Fruit fly (Drosophila melanogaster) whole organism, embryonic: Measurements from ENCODE around the gene cyr.

Experiments
- BEAF-32 ChIP-seq: fragments of 200-800 bp; sonication (Bioruptor generic); optimal IDR thresholded peaks from 3 replicates; lab custom pipeline; 2017; ENCODE audit warnings: missing biosample characterization, missing genetic modification characterization, mild to moderate bottlenecking, moderate library complexity, missing genetic modification reagents
- CG10267 ChIP-seq: fragments of 200-800 bp; sonication (Bioruptor generic); optimal IDR thresholded peaks from 2 replicates; lab custom pipeline; 2018; ENCODE audit warnings: missing biosample characterization, mild to moderate bottlenecking, missing genetic modification characterization, moderate library complexity
- CG10462 ChIP-seq: fragments of 200-800 bp; sonication (Bioruptor generic); optimal IDR thresholded peaks from 2 replicates; lab custom pipeline; 2016; ENCODE audit warnings: missing biosample characterization, missing genetic modification characterization
- CG14710 ChIP-seq: fragments of 200-800 bp; sonication (Bioruptor generic); optimal IDR thresholded peaks from 3 replicates; lab custom pipeline; 2019; ENCODE audit warnings: missing biosample characterization, mild to moderate bottlenecking, missing genetic modification characterization, moderate library complexity
- CG15011 ChIP-seq: fragments of 200-800 bp; sonication (Bioruptor generic); optimal IDR thresholded peaks from 3 replicates; lab custom pipeline; 2018; ENCODE audit warnings: missing biosample characterization, mild to moderate bottlenecking, missing genetic modification characterization
- CG15514 ChIP-seq: fragments of 200-800 bp; sonication (Bioruptor generic); optimal IDR thresholded peaks from 3 replicates; lab custom pipeline; 2017; ENCODE audit warnings: missing biosample characterization, missing genetic modification characterization, mild to moderate bottlenecking, moderate library complexity, missing genetic modification reagents
- CG1792 ChIP-seq: fragments of 200-800 bp; sonication (Bioruptor generic); optimal IDR thresholded peaks from 2 replicates; lab custom pipeline; 2016; ENCODE audit warnings: missing biosample characterization, missing genetic modification characterization
- CG18011 ChIP-seq: fragments of 200-800 bp; sonication (Bioruptor generic); optimal IDR thresholded peaks from 2 replicates; lab custom pipeline; 2017; ENCODE audit warnings: missing biosample characterization, missing genetic modification characterization, mild to moderate bottlenecking, moderate library complexity, missing genotype
- CG2116 ChIP-seq: fragments of 200-800 bp; sonication (Bioruptor generic); optimal IDR thresholded peaks from 3 replicates; lab custom pipeline; 2018; ENCODE audit warnings: missing biosample characterization, mild to moderate bottlenecking, missing genetic modification characterization
- CG32767 ChIP-seq: fragments of 200-800 bp; sonication (Bioruptor generic); IDR thresholded peaks from 2 replicates; pipeline ENCODE4 v1.3.6; 2022; ENCODE audit warnings: missing biosample characterization, missing genetic modification characterization
- CG4617 ChIP-seq: fragments of 200-800 bp; sonication (Bioruptor generic); optimal IDR thresholded peaks from 3 replicates; lab custom pipeline; 2016; ENCODE audit warnings: missing biosample characterization, missing genetic modification characterization, borderline replicate concordance
- CG4707 ChIP-seq: fragments of 200-800 bp; sonication (Bioruptor generic); optimal IDR thresholded peaks from 2 replicates; lab custom pipeline; 2018; ENCODE audit warnings: missing biosample characterization, mild to moderate bottlenecking, missing genetic modification characterization, moderate library complexity
- CG6683 ChIP-seq: fragments of 200-800 bp; sonication (Bioruptor generic); optimal IDR thresholded peaks from 2 replicates; lab custom pipeline; 2017; ENCODE audit warnings: missing biosample characterization, mild to moderate bottlenecking, missing genetic modification characterization, missing genetic modification reagents
- CTCF ChIP-seq: fragments of 200-800 bp; sonication (Bioruptor generic); optimal IDR thresholded peaks from 2 replicates; lab custom pipeline; 2017; ENCODE audit warnings: missing biosample characterization, mild to moderate bottlenecking, missing genetic modification characterization, moderate library complexity
- Camta ChIP-seq: fragments of 200-800 bp; sonication (Bioruptor generic); optimal IDR thresholded peaks from 2 replicates; lab custom pipeline; 2016; ENCODE audit warnings: missing biosample characterization, missing genetic modification characterization
- Dll ChIP-seq: fragments of 200-800 bp; sonication (Bioruptor generic); IDR thresholded peaks from 4 replicates; pipeline ENCODE4 v1.3.6; 2022; ENCODE audit warnings: missing biosample characterization, missing genetic modification characterization; ENCODE audit not compliant: partially characterized antibody
- Dp ChIP-seq: fragments of 200-800 bp; sonication (Bioruptor generic); optimal IDR thresholded peaks from 2 replicates; lab custom pipeline; 2018; ENCODE audit warnings: missing biosample characterization, mild to moderate bottlenecking, missing genetic modification characterization, moderate library complexity
- Dref ChIP-seq: fragments of 200-800 bp; sonication (Bioruptor generic); IDR thresholded peaks from 2 replicates; pipeline ENCODE4 v1.3.6; 2022; ENCODE audit warnings: missing biosample characterization, missing genetic modification characterization
- E2f2 ChIP-seq: fragments of 200-800 bp; sonication (Bioruptor generic); IDR thresholded peaks from 2 replicates; pipeline ENCODE4 v1.3.6; 2022; ENCODE audit warnings: missing biosample characterization, missing genetic modification characterization
- HLH4C ChIP-seq: fragments of 200-800 bp; sonication (Bioruptor generic); IDR thresholded peaks from 3 replicates; pipeline ENCODE4 v1.3.6; 2022; ENCODE audit warnings: missing biosample characterization, missing genetic modification characterization; ENCODE audit not compliant: partially characterized antibody
- MBD-R2 ChIP-seq: fragments of 200-800 bp; sonication (Bioruptor generic); IDR thresholded peaks from 2 replicates; pipeline ENCODE4 v1.3.6; 2022; ENCODE audit warnings: missing biosample characterization, missing genetic modification characterization
- MESR4 ChIP-seq: fragments of 200-800 bp; sonication (Bioruptor generic); optimal IDR thresholded peaks from 2 replicates; lab custom pipeline; 2018; ENCODE audit warnings: missing biosample characterization, mild to moderate bottlenecking, missing genetic modification characterization, moderate library complexity
- Med ChIP-seq: fragments of 200-800 bp; sonication (Bioruptor generic); peaks from one replicate; lab custom pipeline; 2016; ENCODE audit warnings: missing biosample characterization, missing genetic modification characterization, mild to moderate bottlenecking, inconsistent platforms, moderate library complexity
- Myb ChIP-seq: fragments of 200-800 bp; sonication (Bioruptor generic); optimal IDR thresholded peaks from 2 replicates; lab custom pipeline; 2016; ENCODE audit warnings: missing biosample characterization, missing genetic modification characterization
- PHDP ChIP-seq: fragments of 200-800 bp; sonication (Bioruptor generic); optimal IDR thresholded peaks from 3 replicates; lab custom pipeline; 2018; ENCODE audit warnings: missing biosample characterization, mild to moderate bottlenecking, missing genetic modification characterization, moderate library complexity
- Pdp1 ChIP-seq, 2 experiments: fragments of 200-800 bp; sonication (Bioruptor generic); optimal IDR thresholded peaks; 3 replicates each; lab custom pipeline; 2016; ENCODE audit warnings: missing biosample characterization in 2 of 2, missing genetic modification characterization in 2 of 2, mild to moderate bottlenecking in 1 of 2, moderate library complexity in 1 of 2
- Taf1 ChIP-seq: fragments of 200-800 bp; sonication (Bioruptor generic); IDR thresholded peaks from 2 replicates; pipeline ENCODE4 v1.3.6; 2022; ENCODE audit warnings: missing biosample characterization, missing genetic modification characterization
- Tbp ChIP-seq: fragments of >200 bp; optimal IDR thresholded peaks from 2 replicates; lab custom pipeline; 2018; ENCODE audit warnings: missing biosample characterization, missing genetic modification characterization
- amos ChIP-seq: fragments of 200-800 bp; sonication (Bioruptor generic); IDR thresholded peaks from 2 replicates; pipeline ENCODE4 v1.3.6; 2022; ENCODE audit warnings: missing biosample characterization, missing genetic modification characterization; ENCODE audit not compliant: partially characterized antibody
- bbx ChIP-seq: fragments of 200-800 bp; sonication (Bioruptor generic); IDR thresholded peaks from 2 replicates; pipeline ENCODE4 v1.3.6; 2022; ENCODE audit warnings: missing biosample characterization, missing genetic modification characterization; ENCODE audit not compliant: partially characterized antibody
- caup ChIP-seq: fragments of 200-800 bp; sonication (Bioruptor generic); optimal IDR thresholded peaks from 3 replicates; lab custom pipeline; 2017; ENCODE audit warnings: missing biosample characterization, mild to moderate bottlenecking, missing genetic modification characterization, moderate library complexity; ENCODE audit not compliant: severe bottlenecking
- gfzf ChIP-seq: fragments of 200-800 bp; sonication (Bioruptor generic); optimal IDR thresholded peaks from 2 replicates; lab custom pipeline; 2016; ENCODE audit warnings: missing biosample characterization, mild to moderate bottlenecking, missing genetic modification characterization, moderate library complexity
- hbn ChIP-seq: fragments of 200-800 bp; sonication (Bioruptor generic); IDR thresholded peaks from 2 replicates; pipeline ENCODE4 v1.3.6; 2022; ENCODE audit warnings: missing biosample characterization, missing genetic modification characterization; ENCODE audit not compliant: partially characterized antibody
- hth ChIP-seq: fragments of >200 bp; optimal IDR thresholded peaks from 2 replicates; lab custom pipeline; 2017; ENCODE audit warnings: inconsistent platforms
- insv ChIP-seq, 2 experiments: fragments of 200-800 bp; sonication (Bioruptor generic); optimal IDR thresholded peaks; 3 replicates each; lab custom pipeline; 2016 to 2018; ENCODE audit warnings: missing biosample characterization in 2 of 2, missing genetic modification characterization in 2 of 2
- lab ChIP-seq: fragments of 200-800 bp; sonication (Bioruptor generic); optimal IDR thresholded peaks from 3 replicates; lab custom pipeline; 2017; ENCODE audit warnings: missing biosample characterization, missing genetic modification characterization, mild to moderate bottlenecking, moderate library complexity, missing genetic modification reagents
- onecut ChIP-seq: fragments of 200-800 bp; sonication (Bioruptor generic); IDR thresholded peaks from 2 replicates; pipeline ENCODE4 v1.3.6; 2022; ENCODE audit warnings: missing biosample characterization, missing genetic modification characterization
- phol ChIP-seq: fragments of 200-800 bp; sonication (Bioruptor generic); optimal IDR thresholded peaks from 3 replicates; lab custom pipeline; 2018; ENCODE audit warnings: missing biosample characterization, mild to moderate bottlenecking, missing genetic modification characterization, moderate library complexity
- pita ChIP-seq: fragments of 200-800 bp; sonication (Bioruptor generic); optimal IDR thresholded peaks from 2 replicates; lab custom pipeline; 2017; ENCODE audit warnings: missing biosample characterization, mild to moderate bottlenecking, missing genetic modification characterization
- pzg ChIP-seq: fragments of 200-800 bp; sonication (Bioruptor generic); optimal IDR thresholded peaks from 3 replicates; lab custom pipeline; 2018; ENCODE audit warnings: missing biosample characterization, mild to moderate bottlenecking, missing genetic modification characterization, moderate library complexity
- sens ChIP-seq: fragments of 200-800 bp; sonication (Bioruptor generic); peaks from one replicate; lab custom pipeline; 2016; ENCODE audit warnings: missing biosample characterization, missing genetic modification characterization
- sens-2 ChIP-seq: fragments of 200-800 bp; sonication (Bioruptor generic); IDR thresholded peaks from 2 replicates; pipeline ENCODE4 v1.3.6; 2022; ENCODE audit warnings: missing biosample characterization, missing genetic modification characterization
- stc ChIP-seq: fragments of 200-800 bp; sonication (Bioruptor generic); IDR thresholded peaks from 2 replicates; pipeline ENCODE4 v1.3.6; 2022; ENCODE audit warnings: missing biosample characterization, missing genetic modification characterization
- trem ChIP-seq: fragments of 200-800 bp; optimal IDR thresholded peaks from 3 replicates; lab custom pipeline; 2019; ENCODE audit warnings: missing biosample characterization, mild to moderate bottlenecking, missing genetic modification characterization, moderate library complexity

Gene cyr

dm6 chrX:8152077-8152476 is 16.6 kb upstream of the cyr start, which contains the start of gene Gbeta5:
TSS of gene Gbeta5 (minus strand) at chrX:8152275.
- TF ChIP-seq insv (GFP tag; optimal IDR thresholded peaks at IDR 0.05; lab: Kevin White, UChicago) (peak in 1 of 2 experiments; percentile 83), stc (GFP tag; lab: Robert Waterston, UW) (no peak), bbx (GFP tag; lab: Robert Waterston, UW) (peak; percentile 14; the same call in 1 of the 2 replicates), CG14710 (tag; lab: Kevin White, UChicago) (peak; percentile 17), CG4707 (GFP tag; lab: Kevin White, UChicago) (no peak), lab (GFP tag; lab: Kevin White, UChicago) (no peak), CG10462 (GFP tag; lab: Kevin White, UChicago) (peak; percentile 17), sens (GFP tag; lab: Kevin White, UChicago) (peak; percentile 15), MBD-R2 (GFP tag; lab: Robert Waterston, UW) (0 out of 2 replicates have a peak, but pooled peaks have one; percentile 8), onecut (GFP tag; lab: Robert Waterston, UW) (peak; percentile 53), MESR4 (peak; percentile 66), hbn (GFP tag; lab: Robert Waterston, UW) (no peak), CG1792 (GFP tag; lab: Kevin White, UChicago) (no peak), Dref (peak; percentile 49), CG32767 (peak; percentile 70; the same call in 1 of the 2 replicates), Dll (GFP tag; lab: Robert Waterston, UW) (no peak)
- TF ChIP-seq, all 482 proteins: peak for 10

- TF ChIP-seq CG15011 (GFP tag; lab: Kevin White, UChicago) (no peak), CG6683 (GFP tag; lab: Kevin White, UChicago) (no peak), Med (peak; percentile 0), pita (GFP tag; lab: Kevin White, UChicago) (peak; percentile 51), gfzf (GFP tag; lab: Kevin White, UChicago) (peak; percentile 17), CTCF (GFP tag; lab: Kevin White, UChicago) (peak; percentile 22), CG18011 (GFP tag; lab: Kevin White, UChicago) (peak; percentile 23), trem (peak; percentile 30), Myb (GFP tag; lab: Kevin White, UChicago) (peak; percentile 3), sens (GFP tag; lab: Kevin White, UChicago) (peak; percentile 86), Tbp (GFP tag; lab: Kevin White, UChicago) (no peak), CG14710 (tag; lab: Kevin White, UChicago) (peak; percentile 33), hth (no peak), E2f2 (peak; percentile 70), PHDP (tag; lab: Kevin White, UChicago) (no peak), CG15514 (GFP tag; lab: Kevin White, UChicago) (peak; percentile 67), MBD-R2 (GFP tag; lab: Robert Waterston, UW) (peak; percentile 61; the same call in 1 of the 2 replicates), Dref (peak; percentile 66), sens-2 (GFP tag; lab: Robert Waterston, UW) (peak; percentile 51), phol (tag; lab: Kevin White, UChicago) (peak; percentile 3), CG4617 (GFP tag; lab: Kevin White, UChicago) (peak; percentile 37), insv (GFP tag; optimal IDR thresholded peaks at IDR 0.05; lab: Kevin White, UChicago) (peak in 1 of 2 experiments; percentile 10), BEAF-32 (peak; percentile 23), Dp (GFP tag; lab: Kevin White, UChicago) (peak; percentile 55), Camta (GFP tag; lab: Kevin White, UChicago) (no peak), CG10267 (peak; percentile 31), Pdp1 (GFP tag; optimal IDR thresholded peaks at IDR 0.05; lab: Kevin White, UChicago) (no peak), caup (GFP tag; lab: Kevin White, UChicago) (no peak), amos (GFP tag; lab: Robert Waterston, UW) (peak; percentile 32; the same call in 1 of the 2 replicates), HLH4C (GFP tag; lab: Robert Waterston, UW) (0 out of 3 replicates have a peak, but pooled peaks have one; percentile 34), pzg (GFP tag; lab: Kevin White, UChicago) (peak; percentile 41), CG2116 (GFP tag; lab: Kevin White, UChicago) (peak; percentile 30), Taf1 (GFP tag; lab: Robert Waterston, UW) (no peak)
Observed at dm6 chrX:8148556-8148955, 13.0 kb upstream of the cyr start, which contains the start of gene CG10959. TSS of gene CG10959 (plus strand) at chrX:8148783.
